Fruit fly (Drosophila melanogaster) whole organism, embryonic: ENCODE data around the gene Rab14.

Experiments
- Adf1 ChIP-seq: fragments of 200-800 bp; sonication (Bioruptor generic); IDR thresholded peaks from 2 replicates; pipeline ENCODE4 v1.3.6; 2022; ENCODE audit warnings: missing biosample characterization, missing genetic modification characterization
- Antp ChIP-seq: fragments of 200-800 bp; sonication (Bioruptor generic); optimal IDR thresholded peaks from 3 replicates; lab custom pipeline; 2016; ENCODE audit warnings: missing biosample characterization, missing genetic modification characterization
- Atf-2 ChIP-seq: fragments of 200-800 bp; sonication (Bioruptor generic); optimal IDR thresholded peaks from 2 replicates; lab custom pipeline; 2016; ENCODE audit warnings: missing biosample characterization, missing genetic modification characterization
- BEAF-32 ChIP-seq: fragments of 200-800 bp; sonication (Bioruptor generic); optimal IDR thresholded peaks from 3 replicates; lab custom pipeline; 2017; ENCODE audit warnings: missing biosample characterization, missing genetic modification characterization, mild to moderate bottlenecking, moderate library complexity, missing genetic modification reagents
- CG10366 ChIP-seq: fragments of 200-800 bp; sonication (Bioruptor generic); IDR thresholded peaks from 2 replicates; pipeline ENCODE4 v1.3.6; 2022; ENCODE audit warnings: missing biosample characterization, missing genetic modification characterization
- CG10979 ChIP-seq: fragments of 200-800 bp; sonication (Bioruptor generic); optimal IDR thresholded peaks from 2 replicates; lab custom pipeline; 2018; ENCODE audit warnings: missing biosample characterization, mild to moderate bottlenecking, missing genetic modification characterization, moderate library complexity
- CG12219 ChIP-seq: fragments of 200-800 bp; sonication (Bioruptor generic); optimal IDR thresholded peaks from 3 replicates; lab custom pipeline; 2018; ENCODE audit warnings: missing biosample characterization, mild to moderate bottlenecking, missing genetic modification characterization
- CG12942 ChIP-seq: fragments of 200-800 bp; sonication (Bioruptor generic); optimal IDR thresholded peaks from 3 replicates; lab custom pipeline; 2016; ENCODE audit warnings: missing biosample characterization, missing genetic modification characterization
- CG14441 ChIP-seq: fragments of 200-800 bp; sonication (Bioruptor generic); IDR thresholded peaks from 2 replicates; pipeline ENCODE4 v1.3.6; 2022; ENCODE audit warnings: missing biosample characterization, missing genetic modification characterization
- CG14710 ChIP-seq: fragments of 200-800 bp; sonication (Bioruptor generic); optimal IDR thresholded peaks from 3 replicates; lab custom pipeline; 2019; ENCODE audit warnings: missing biosample characterization, mild to moderate bottlenecking, missing genetic modification characterization, moderate library complexity
- CG1647 ChIP-seq: fragments of 200-800 bp; sonication (Bioruptor generic); optimal IDR thresholded peaks from 3 replicates; lab custom pipeline; 2016; ENCODE audit warnings: missing biosample characterization, missing genetic modification characterization
- CG17802 ChIP-seq: fragments of 200-800 bp; sonication (Bioruptor generic); optimal IDR thresholded peaks from 2 replicates; lab custom pipeline; 2018; ENCODE audit warnings: missing biosample characterization, mild to moderate bottlenecking, missing genetic modification characterization, moderate library complexity
- CG18476 ChIP-seq: fragments of 200-800 bp; sonication (Bioruptor generic); optimal IDR thresholded peaks from 2 replicates; lab custom pipeline; 2016; ENCODE audit warnings: missing biosample characterization, mild to moderate bottlenecking, missing genetic modification characterization
- CG2199 ChIP-seq: fragments of 200-800 bp; sonication (Bioruptor generic); IDR thresholded peaks from 3 replicates; pipeline ENCODE4 v1.3.6; 2022; ENCODE audit warnings: missing biosample characterization, missing genetic modification characterization
- CG32532 ChIP-seq: fragments of 200-800 bp; sonication (Bioruptor generic); IDR thresholded peaks from 2 replicates; pipeline ENCODE4 v1.3.6; 2022; ENCODE audit warnings: missing biosample characterization, missing genetic modification characterization
- CG34422 ChIP-seq: fragments of 200-800 bp; sonication (Bioruptor generic); IDR thresholded peaks from 3 replicates; pipeline ENCODE4 v1.3.6; 2022; ENCODE audit warnings: missing biosample characterization, missing genetic modification characterization
- CG4820 ChIP-seq: fragments of 200-800 bp; sonication (Bioruptor generic); optimal IDR thresholded peaks from 3 replicates; lab custom pipeline; 2016; ENCODE audit warnings: missing biosample characterization, missing genetic modification characterization
- CG5245 ChIP-seq: fragments of 200-800 bp; sonication (Bioruptor generic); optimal IDR thresholded peaks from 3 replicates; lab custom pipeline; 2016; ENCODE audit warnings: missing biosample characterization, missing genetic modification characterization
- CG6654 ChIP-seq: fragments of 200-800 bp; sonication (Bioruptor generic); optimal IDR thresholded peaks from 2 replicates; lab custom pipeline; 2017; ENCODE audit warnings: missing biosample characterization, mild to moderate bottlenecking, missing genetic modification characterization
- CG6813 ChIP-seq: fragments of 200-800 bp; sonication (Bioruptor generic); optimal IDR thresholded peaks from 2 replicates; lab custom pipeline; 2017; ENCODE audit warnings: missing biosample characterization, missing genetic modification characterization, mild to moderate bottlenecking, moderate library complexity, missing genetic modification reagents
- CG8944 ChIP-seq: fragments of 200-800 bp; sonication (Bioruptor generic); optimal IDR thresholded peaks from 3 replicates; lab custom pipeline; 2016; ENCODE audit warnings: missing biosample characterization, missing genetic modification characterization
- Dll ChIP-seq: fragments of 200-800 bp; sonication (Bioruptor generic); IDR thresholded peaks from 4 replicates; pipeline ENCODE4 v1.3.6; 2022; ENCODE audit warnings: missing biosample characterization, missing genetic modification characterization; ENCODE audit not compliant: partially characterized antibody
- Hr39 ChIP-seq: fragments of >200 bp; optimal IDR thresholded peaks from 2 replicates; lab custom pipeline; 2017
- Hr51 ChIP-seq, 2 experiments: fragments of 200-800 bp; sonication (Bioruptor generic); optimal IDR thresholded peaks; 2 replicates in 1 of 2; 3 replicates in 1 of 2; lab custom pipeline; 2016 to 2018; ENCODE audit warnings: missing biosample characterization in 2 of 2, missing genetic modification characterization in 2 of 2, mild to moderate bottlenecking in 1 of 2, moderate library complexity in 1 of 2
- Jarid2 ChIP-seq: fragments of 200-800 bp; sonication (Bioruptor generic); optimal IDR thresholded peaks from 3 replicates; lab custom pipeline; 2017; ENCODE audit warnings: mild to moderate bottlenecking, missing biosample characterization, missing genetic modification reagents, missing genetic modification characterization
- Opbp ChIP-seq: fragments of 200-800 bp; sonication (Bioruptor generic); IDR thresholded peaks from 3 replicates; pipeline ENCODE4 v1.3.6; 2022; ENCODE audit warnings: missing biosample characterization, missing genetic modification characterization; ENCODE audit not compliant: partially characterized antibody
- Pdp1 ChIP-seq, 2 experiments: fragments of 200-800 bp; sonication (Bioruptor generic); optimal IDR thresholded peaks; 3 replicates each; lab custom pipeline; 2016; ENCODE audit warnings: missing biosample characterization in 2 of 2, missing genetic modification characterization in 2 of 2, mild to moderate bottlenecking in 1 of 2, moderate library complexity in 1 of 2
- Sox100B ChIP-seq: fragments of 200-800 bp; sonication (Bioruptor generic); optimal IDR thresholded peaks from 3 replicates; lab custom pipeline; 2018; ENCODE audit warnings: missing biosample characterization, mild to moderate bottlenecking, missing genetic modification characterization
- Sry-β ChIP-seq: fragments of 200-800 bp; sonication (Bioruptor generic); optimal IDR thresholded peaks from 2 replicates; lab custom pipeline; 2018; ENCODE audit warnings: missing biosample characterization, mild to moderate bottlenecking, missing genetic modification characterization, moderate library complexity
- ab ChIP-seq: fragments of 200-800 bp; sonication (Bioruptor generic); optimal IDR thresholded peaks from 2 replicates; lab custom pipeline; 2016; ENCODE audit warnings: missing biosample characterization, missing genetic modification characterization
- ara ChIP-seq: fragments of 200-800 bp; sonication (Bioruptor generic); IDR thresholded peaks from 2 replicates; pipeline ENCODE4 v1.3.6; 2022; ENCODE audit warnings: missing biosample characterization, missing genetic modification characterization
- ase ChIP-seq: fragments of 200-800 bp; sonication (Bioruptor generic); IDR thresholded peaks from 3 replicates; pipeline ENCODE4 v1.3.6; 2022; ENCODE audit warnings: missing biosample characterization, missing genetic modification characterization
- ato ChIP-seq: fragments of 200-800 bp; sonication (Bioruptor generic); IDR thresholded peaks from 2 replicates; pipeline ENCODE4 v1.3.6; 2022; ENCODE audit warnings: missing biosample characterization, missing genetic modification characterization; ENCODE audit not compliant: partially characterized antibody
- bcd ChIP-seq: fragments of 200-800 bp; sonication (Bioruptor generic); optimal IDR thresholded peaks from 2 replicates; lab custom pipeline; 2017; ENCODE audit warnings: missing biosample characterization, mild to moderate bottlenecking, missing genetic modification characterization
- crol ChIP-seq: fragments of 200-800 bp; sonication (Bioruptor generic); IDR thresholded peaks from 2 replicates; pipeline ENCODE4 v1.3.6; 2022; ENCODE audit warnings: missing biosample characterization, missing genetic modification characterization
- fd102C ChIP-seq: fragments of 200-800 bp; sonication (Bioruptor generic); optimal IDR thresholded peaks from 2 replicates; lab custom pipeline; 2018; ENCODE audit warnings: missing biosample characterization, mild to moderate bottlenecking, missing genetic modification characterization, moderate library complexity
- fd3F ChIP-seq: fragments of 200-800 bp; sonication (Bioruptor generic); optimal IDR thresholded peaks from 2 replicates; lab custom pipeline; 2018; ENCODE audit warnings: missing biosample characterization, mild to moderate bottlenecking, missing genetic modification characterization, moderate library complexity
- gfzf ChIP-seq: fragments of 200-800 bp; sonication (Bioruptor generic); optimal IDR thresholded peaks from 2 replicates; lab custom pipeline; 2016; ENCODE audit warnings: missing biosample characterization, mild to moderate bottlenecking, missing genetic modification characterization, moderate library complexity
- gro ChIP-seq: fragments of 200-800 bp; sonication (Bioruptor generic); optimal IDR thresholded peaks from 2 replicates; lab custom pipeline; 2016; ENCODE audit warnings: missing biosample characterization, missing genetic modification characterization
- lola ChIP-seq, 3 experiments: fragments of >200 bp in 2 of 3; fragments of 200-800 bp in 1 of 3; sonication (Bioruptor generic) in 1 of 3; optimal IDR thresholded peaks; 2 replicates each; lab custom pipeline; 2017 to 2019; ENCODE audit warnings: missing biosample characterization in 3 of 3, missing genetic modification characterization in 3 of 3, mild to moderate bottlenecking in 1 of 3, moderate library complexity in 1 of 3
- mirr ChIP-seq: fragments of 200-800 bp; sonication (Bioruptor generic); optimal IDR thresholded peaks from 3 replicates; lab custom pipeline; 2018; ENCODE audit warnings: missing biosample characterization, mild to moderate bottlenecking, missing genetic modification characterization
- nerfin-1 ChIP-seq: fragments of 200-800 bp; sonication (Bioruptor generic); optimal IDR thresholded peaks from 3 replicates; lab custom pipeline; 2019; ENCODE audit warnings: missing biosample characterization, mild to moderate bottlenecking, missing genetic modification characterization, moderate library complexity
- pho ChIP-seq: fragments of 200-800 bp; sonication (Bioruptor generic); optimal IDR thresholded peaks from 2 replicates; lab custom pipeline; 2016; ENCODE audit warnings: missing biosample characterization, missing genetic modification characterization
- pros ChIP-seq: fragments of 200-800 bp; sonication (Bioruptor generic); optimal IDR thresholded peaks from 3 replicates; lab custom pipeline; 2019; ENCODE audit warnings: missing biosample characterization, mild to moderate bottlenecking, missing genetic modification characterization, moderate library complexity
- sc ChIP-seq, 3 experiments: fragments of >200 bp in 2 of 3; fragments of 200-800 bp in 1 of 3; sonication (Bioruptor generic) in 1 of 3; optimal IDR thresholded peaks; 2 replicates in 2 of 3; 3 replicates in 1 of 3; lab custom pipeline; 2017; ENCODE audit warnings: mild to moderate bottlenecking in 1 of 3, missing biosample characterization in 1 of 3, missing genetic modification characterization in 1 of 3, missing genetic modification reagents in 1 of 3
- slbo ChIP-seq: fragments of 200-800 bp; sonication (Bioruptor generic); IDR thresholded peaks from 2 replicates; pipeline ENCODE4 v1.3.6; 2022; ENCODE audit warnings: missing biosample characterization, missing genetic modification characterization
- slou ChIP-seq: fragments of 200-800 bp; sonication (Bioruptor generic); optimal IDR thresholded peaks from 3 replicates; lab custom pipeline; 2016; ENCODE audit warnings: missing biosample characterization, missing genetic modification characterization
- sug ChIP-seq: fragments of 200-800 bp; optimal IDR thresholded peaks from 2 replicates; lab custom pipeline; 2019; ENCODE audit warnings: missing biosample characterization, mild to moderate bottlenecking, missing genetic modification characterization, moderate library complexity
- twi ChIP-seq: fragments of 200-800 bp; optimal IDR thresholded peaks from 2 replicates; lab custom pipeline; 2019; ENCODE audit warnings: missing biosample characterization, mild to moderate bottlenecking, missing genetic modification characterization, moderate library complexity

The Rab14 gene

DNA sequence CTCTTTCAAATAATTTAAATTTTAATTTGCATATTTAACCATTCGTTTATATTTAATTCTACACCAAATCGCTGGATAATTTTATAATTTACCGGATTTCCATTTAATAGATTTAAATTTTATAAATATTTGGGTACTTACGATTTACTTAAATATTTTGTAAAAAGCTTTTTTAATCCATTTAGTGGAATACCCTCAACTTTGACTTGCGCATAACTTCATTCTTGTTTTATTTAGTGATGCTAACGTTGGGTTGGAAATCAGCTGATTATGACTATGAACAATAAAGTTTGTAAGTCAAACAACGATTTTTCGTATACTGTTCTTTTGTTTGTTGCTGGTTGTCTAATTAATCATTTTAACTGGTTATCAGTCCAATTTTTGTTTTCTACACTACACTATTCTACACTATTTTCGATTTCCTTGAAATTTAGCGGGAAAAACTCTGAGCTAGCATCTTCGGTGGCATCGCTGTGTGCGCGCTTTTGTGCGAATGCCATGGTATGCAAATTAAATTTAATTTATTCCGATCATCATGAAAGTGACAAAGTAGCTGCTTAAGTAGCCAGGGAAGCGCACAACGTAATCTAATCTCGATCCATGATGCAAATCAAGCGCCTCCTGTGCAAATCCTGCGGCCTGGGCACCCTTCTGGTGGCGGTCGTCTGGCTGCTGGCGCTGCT lies 4.0 kb downstream of the Rab14 start, which contains the start of gene Pgant35A (continued):
- TF ChIP-seq ato (GFP tag; lab: Robert Waterston, UW) = no peak
- TF ChIP-seq gro (GFP tag; lab: Kevin White, UChicago) = peak; percentile 34
- TF ChIP-seq CG8944 (GFP tag; lab: Kevin White, UChicago) = no peak
- TF ChIP-seq CG1647 (GFP tag; lab: Kevin White, UChicago) = no peak
- TF ChIP-seq CG14710 (tag; lab: Kevin White, UChicago) = peak; percentile 44
- no peak for TF ChIP-seq CG34422 (GFP tag; lab: Robert Waterston, UW)
- no peak for TF ChIP-seq CG5245 (GFP tag; lab: Kevin White, UChicago)
- no peak for TF ChIP-seq Jarid2 (GFP tag; lab: Kevin White, UChicago)
- TF ChIP-seq sc (optimal IDR thresholded peaks at IDR 0.05; lab: Kevin White, UChicago) = no peak
- TF ChIP-seq sc (GFP tag; optimal IDR thresholded peaks at IDR 0.05; lab: Kevin White, UChicago) = no peak
- TF ChIP-seq slou (GFP tag; lab: Kevin White, UChicago) = no peak
- no peak for TF ChIP-seq fd102C (GFP tag; lab: Kevin White, UChicago)
- TF ChIP-seq twi = no peak
- TF ChIP-seq BEAF-32 (GFP tag; lab: Kevin White, UChicago) = peak; percentile 32
- no peak for TF ChIP-seq CG17802 (tag; lab: Kevin White, UChicago)
- TF ChIP-seq nerfin-1 (tag; lab: Kevin White, UChicago) = no peak
- TF ChIP-seq Sox100B = peak; percentile 41
- TF ChIP-seq mirr (GFP tag; lab: Kevin White, UChicago) = no peak
- TF ChIP-seq ase (GFP tag; lab: Robert Waterston, UW) = no peak
- peak; percentile 19 for TF ChIP-seq CG10979 (tag; lab: Kevin White, UChicago)
- TF ChIP-seq CG14441 = no peak
- peak; percentile 45 for TF ChIP-seq sug (tag; lab: Kevin White, UChicago)
- no peak for TF ChIP-seq CG12942
- TF ChIP-seq Sry-β (GFP tag; lab: Kevin White, UChicago) = peak; percentile 99
- TF ChIP-seq pho = peak; percentile 49
- TF ChIP-seq fd3F (GFP tag; lab: Kevin White, UChicago) = no peak
- TF ChIP-seq CG6654 (GFP tag; lab: Kevin White, UChicago) = no peak
- no peak for TF ChIP-seq CG12219 (GFP tag; lab: Kevin White, UChicago)
- no peak for TF ChIP-seq CG6813 (GFP tag; lab: Kevin White, UChicago)
- peak; percentile 6 to 21 for TF ChIP-seq Pdp1 (GFP tag; optimal IDR thresholded peaks at IDR 0.05; lab: Kevin White, UChicago)
- 0 out of 4 replicates have a peak, but pooled peaks have one; percentile 20 for TF ChIP-seq Dll (GFP tag; lab: Robert Waterston, UW)
- TF ChIP-seq CG4820 (GFP tag; lab: Kevin White, UChicago) = peak; percentile 5
- TF ChIP-seq slbo (GFP tag; lab: Robert Waterston, UW) = peak; percentile 37
- no peak; the same call in 1 of the 2 replicates for TF ChIP-seq ara
- TF ChIP-seq ab (GFP tag; lab: Kevin White, UChicago) = no peak
- no peak for TF ChIP-seq Adf1 (GFP tag; lab: Robert Waterston, UW)
- no peak for TF ChIP-seq CG2199 (GFP tag; lab: Robert Waterston, UW)
- TF ChIP-seq Atf-2 (GFP tag; lab: Kevin White, UChicago) = no peak
- TF ChIP-seq pros (GFP tag; lab: Kevin White, UChicago) = no peak
- TF ChIP-seq Antp (GFP tag; lab: Kevin White, UChicago) = no peak
- no peak for TF ChIP-seq crol (GFP tag; lab: Robert Waterston, UW)
- TF ChIP-seq gfzf (GFP tag; lab: Kevin White, UChicago) = peak; percentile 21
- peak in 1 of 3 experiments; percentile 49 for TF ChIP-seq lola (GFP tag; optimal IDR thresholded peaks at IDR 0.05; lab: Kevin White, UChicago)
- no peak for TF ChIP-seq CG10366 (GFP tag; lab: Robert Waterston, UW)
- peak; percentile 44 for TF ChIP-seq bcd
- no peak for TF ChIP-seq CG18476
- no peak for TF ChIP-seq Hr39 (lab: Kevin White, UChicago)
- TF ChIP-seq Hr51 (GFP tag; optimal IDR thresholded peaks at IDR 0.05; lab: Kevin White, UChicago) = peak in 1 of 2 experiments; percentile 64
- TF ChIP-seq CG32532 (GFP tag; lab: Robert Waterston, UW) = peak; percentile 49
- TF ChIP-seq Opbp = no peak
